Worm (Caenorhabditis elegans): ENCODE data around the gene C35D10.12.
A peak's percentile ranks its signal among the peaks of the same experiment; 100 is the strongest.

- TF ChIP-seq ref-2 (tag; optimal IDR thresholded peaks at IDR 0.05), result peak; percentile 25
- TF ChIP-seq ztf-16 (tag; optimal IDR thresholded peaks at IDR 0.05), result peak; percentile 13
- TF ChIP-seq ama-1 (optimal IDR thresholded peaks at IDR 0.05), result no peak
- no peak for TF ChIP-seq nhr-11 (tag; optimal IDR thresholded peaks at IDR 0.05)
- peak; percentile 75 for TF ChIP-seq ets-4 (tag; optimal IDR thresholded peaks at IDR 0.05)
- TF ChIP-seq ceh-34 (tag; optimal IDR thresholded peaks at IDR 0.05), result no peak
Observed at ce11 chrIII:4912317-4912716, 37.7 kb upstream of the C35D10.12 start, which contains the start of the genes F26F4.9 and cee-1.
